Fruit fly (Drosophila melanogaster) whole organism, embryonic: ENCODE measurements around the gene CG1575.

ENCODE experiments used
- CG12744 ChIP-seq: fragments of 200-800 bp; sonication (Bioruptor generic); optimal IDR thresholded peaks from 2 replicates; lab custom pipeline; 2016; ENCODE audit warnings: missing biosample characterization, missing genetic modification characterization
- CG14050 ChIP-seq: fragments of 200-800 bp; sonication (Bioruptor generic); IDR thresholded peaks from 3 replicates; pipeline ENCODE4 v1.3.6; 2022; ENCODE audit warnings: missing biosample characterization, missing genetic modification characterization
- CG18476 ChIP-seq: fragments of 200-800 bp; sonication (Bioruptor generic); optimal IDR thresholded peaks from 2 replicates; lab custom pipeline; 2016; ENCODE audit warnings: missing biosample characterization, mild to moderate bottlenecking, missing genetic modification characterization
- CG3995 ChIP-seq: fragments of 200-800 bp; sonication (Bioruptor generic); optimal IDR thresholded peaks from 3 replicates; lab custom pipeline; 2016; ENCODE audit warnings: missing biosample characterization, missing genetic modification characterization
- CG7839 ChIP-seq: fragments of 200-800 bp; sonication (Bioruptor generic); optimal IDR thresholded peaks from 3 replicates; lab custom pipeline; 2018; ENCODE audit warnings: missing biosample characterization, mild to moderate bottlenecking, missing genetic modification characterization, moderate library complexity
- Meics ChIP-seq: fragments of 200-800 bp; sonication (Bioruptor generic); optimal IDR thresholded peaks from 2 replicates; lab custom pipeline; 2017; ENCODE audit warnings: missing biosample characterization, mild to moderate bottlenecking, missing genetic modification characterization
- Ravus ChIP-seq: fragments of 200-800 bp; sonication (Bioruptor generic); IDR thresholded peaks from 2 replicates; pipeline ENCODE4 v1.3.6; 2022; ENCODE audit warnings: missing biosample characterization, missing genetic modification characterization
- Rx ChIP-seq: fragments of 200-800 bp; sonication (Bioruptor generic); IDR thresholded peaks from 2 replicates; pipeline ENCODE4 v1.3.6; 2022; ENCODE audit warnings: missing biosample characterization, missing genetic modification characterization
- bbx ChIP-seq: fragments of 200-800 bp; sonication (Bioruptor generic); IDR thresholded peaks from 2 replicates; pipeline ENCODE4 v1.3.6; 2022; ENCODE audit warnings: missing biosample characterization, missing genetic modification characterization; ENCODE audit not compliant: partially characterized antibody
- cato ChIP-seq: fragments of 200-800 bp; sonication (Bioruptor generic); optimal IDR thresholded peaks from 2 replicates; lab custom pipeline; 2016; ENCODE audit warnings: missing biosample characterization, missing genetic modification characterization, borderline replicate concordance
- dimm ChIP-seq: fragments of 200-800 bp; sonication (Bioruptor generic); IDR thresholded peaks from 2 replicates; pipeline ENCODE4 v1.3.6; 2022; ENCODE audit warnings: missing biosample characterization, missing genetic modification characterization
- jing ChIP-seq: fragments of 200-800 bp; sonication (Bioruptor generic); optimal IDR thresholded peaks from 2 replicates; lab custom pipeline; 2018; ENCODE audit warnings: missing biosample characterization, mild to moderate bottlenecking, missing genetic modification characterization
- salm ChIP-seq: fragments of 200-800 bp; sonication (Bioruptor generic); optimal IDR thresholded peaks from 2 replicates; lab custom pipeline; 2018; ENCODE audit warnings: missing biosample characterization, mild to moderate bottlenecking, missing genetic modification characterization
- sna ChIP-seq: fragments of 200-800 bp; sonication (Bioruptor generic); IDR thresholded peaks from 2 replicates; pipeline ENCODE4 v1.3.6; 2022; ENCODE audit warnings: missing biosample characterization, missing genetic modification characterization; ENCODE audit not compliant: partially characterized antibody

The CG1575 gene

dm6 chrX:8165608-8166007, 48.8 kb downstream of the CG1575 start, which contains the start of gene Or7a:
TSS of gene Or7a (minus strand) at chrX:8165708.
- TF ChIP-seq Meics (no peak), CG18476 (no peak), CG12744 (GFP tag; lab: Kevin White, UChicago) (no peak), cato (GFP tag; lab: Kevin White, UChicago) (no peak), Rx (GFP tag; lab: Robert Waterston, UW) (no peak), Ravus (GFP tag; lab: Robert Waterston, UW) (no peak), CG7839 (tag; lab: Kevin White, UChicago) (no peak), jing (GFP tag; lab: Kevin White, UChicago) (no peak), bbx (GFP tag; lab: Robert Waterston, UW) (no peak), dimm (GFP tag; lab: Robert Waterston, UW) (no peak), sna (GFP tag; lab: Robert Waterston, UW) (no peak), CG14050 (GFP tag; lab: Robert Waterston, UW) (no peak), salm (no peak), CG3995 (GFP tag; lab: Kevin White, UChicago) (no peak)
- TF ChIP-seq, all 482 proteins: peak for 0
